Worm (Caenorhabditis elegans) whole organism, young adult: ENCODE results near the gene fbxc-50.

Source experiments
- B0336.3 ChIP-seq: fragments of 200-800 bp; sonication (Bioruptor generic); IDR thresholded peaks from 2 replicates; pipeline ENCODE4 v1.3.6; 2022; ENCODE audit warnings: missing genetic modification characterization, missing compliant biosample characterization
- C17E4.6 ChIP-seq: fragments of 200-800 bp; sonication (Bioruptor generic); IDR thresholded peaks from 2 replicates; pipeline ENCODE4 v1.3.6; 2022; ENCODE audit warnings: missing genetic modification reagents, missing genetic modification characterization, missing compliant biosample characterization
- F22D6.2 ChIP-seq: sonication (generic microtip); optimal IDR thresholded peaks from 2 replicates; lab custom pipeline; 2016; ENCODE audit warnings: mild to moderate bottlenecking, missing genetic modification characterization, missing compliant biosample characterization
- F23B12.7 ChIP-seq: sonication (generic microtip); optimal IDR thresholded peaks from 2 replicates; lab custom pipeline; 2017; ENCODE audit warnings: missing genetic modification characterization, mild to moderate bottlenecking, missing compliant biosample characterization, antibody characterized with exemption, moderate library complexity; ENCODE audit not compliant: insufficient read depth
- K12H6.12 ChIP-seq: fragments of 200-800 bp; sonication (Bioruptor generic); optimal IDR thresholded peaks from 2 replicates; lab custom pipeline; 2018; ENCODE audit warnings: mild to moderate bottlenecking, missing genetic modification characterization, missing compliant biosample characterization
- Y53F4B.3 ChIP-seq: fragments of 200-800 bp; sonication (Bioruptor generic); IDR thresholded peaks from 2 replicates; pipeline ENCODE4 v1.3.6; 2022; ENCODE audit warnings: missing genetic modification reagents, missing genetic modification characterization, missing compliant biosample characterization
- Y53G8AR.9 ChIP-seq: fragments of 200-800 bp; sonication (Bioruptor generic); conservative IDR thresholded peaks from 2 replicates; pipeline ENCODE4 v1.3.6; 2022; ENCODE audit warnings: missing genetic modification reagents, missing genetic modification characterization, missing compliant biosample characterization
- Y67H2A.10 ChIP-seq: fragments of 200-800 bp; sonication (Bioruptor generic); conservative IDR thresholded peaks from 2 replicates; pipeline ENCODE4 v1.3.6; 2022; ENCODE audit warnings: missing genetic modification reagents, missing genetic modification characterization, missing compliant biosample characterization
- akir-1 ChIP-seq: fragments of 200-800 bp; sonication (Bioruptor generic); optimal IDR thresholded peaks from 2 replicates; lab custom pipeline; 2018; ENCODE audit warnings: mild to moderate bottlenecking, missing genetic modification characterization, moderate library complexity, missing compliant biosample characterization
- atf-7 ChIP-seq: sonication (generic microtip); optimal IDR thresholded peaks from 2 replicates; lab custom pipeline; 2017; ENCODE audit warnings: mild to moderate bottlenecking, missing genetic modification characterization, missing compliant biosample characterization
- attf-5 ChIP-seq: fragments of 200-800 bp; sonication (Bioruptor generic); optimal IDR thresholded peaks from 2 replicates; lab custom pipeline; 2018; ENCODE audit warnings: mild to moderate bottlenecking, missing genetic modification characterization, missing compliant biosample characterization
- bed-1 ChIP-seq: fragments of 200-800 bp; sonication (Bioruptor generic); IDR thresholded peaks from 2 replicates; pipeline ENCODE4 v1.3.6; 2022; ENCODE audit warnings: missing genetic modification reagents, missing genetic modification characterization, missing compliant biosample characterization
- cebp-1 ChIP-seq, 2 experiments: fragments of 200-800 bp in 1 of 2; sonication (Bioruptor generic) in 1 of 2; sonication (generic microtip) in 1 of 2; IDR thresholded peaks in 1 of 2; optimal IDR thresholded peaks in 1 of 2; 2 replicates each; pipeline versions ENCODE4 v1.3.6 to Lab custom; 2017 to 2022; ENCODE audit warnings: missing compliant biosample characterization in 2 of 2, missing genetic modification characterization in 2 of 2, mild to moderate bottlenecking in 1 of 2, missing genetic modification reagents in 1 of 2, moderate library complexity in 1 of 2
- ceh-27 ChIP-seq: fragments of 200-800 bp; sonication (Bioruptor generic); optimal IDR thresholded peaks from 2 replicates; lab custom pipeline; 2018; ENCODE audit warnings: mild to moderate bottlenecking, missing genetic modification characterization, moderate library complexity, missing compliant biosample characterization
- ceh-79 ChIP-seq: sonication (generic microtip); optimal IDR thresholded peaks from 2 replicates; lab custom pipeline; 2017; ENCODE audit warnings: mild to moderate bottlenecking, missing genetic modification characterization, missing compliant biosample characterization
- ceh-91 ChIP-seq: fragments of 200-800 bp; sonication (Bioruptor generic); IDR thresholded peaks from 2 replicates; pipeline ENCODE4 v1.3.6; 2022; ENCODE audit warnings: missing genetic modification reagents, missing genetic modification characterization, missing compliant biosample characterization
- dox-1 ChIP-seq: fragments of 200-800 bp; sonication (Bioruptor generic); IDR thresholded peaks from 2 replicates; pipeline ENCODE4 v1.3.6; 2022; ENCODE audit warnings: missing genetic modification reagents, missing genetic modification characterization, missing compliant biosample characterization
- efl-1 ChIP-seq: fragments of 150-350 bp; optimal IDR thresholded peaks from 2 replicates; lab custom pipeline; 2014; ENCODE audit warnings: missing biosample characterization, missing genetic modification reagents, missing genetic modification characterization
- ets-4 ChIP-seq: fragments of 200-800 bp; sonication (Bioruptor generic); optimal IDR thresholded peaks from 2 replicates; lab custom pipeline; 2018; ENCODE audit warnings: mild to moderate bottlenecking, missing genetic modification characterization, missing compliant biosample characterization
- hlh-12 ChIP-seq: sonication (generic microtip); optimal IDR thresholded peaks from 2 replicates; lab custom pipeline; 2016; ENCODE audit warnings: missing genetic modification characterization, missing compliant biosample characterization
- hlh-26 ChIP-seq: fragments of 200-800 bp; sonication (Bioruptor generic); conservative IDR thresholded peaks from 2 replicates; pipeline ENCODE4 v1.3.6; 2022; ENCODE audit warnings: missing genetic modification reagents, missing genetic modification characterization, missing compliant biosample characterization
- lin-40 ChIP-seq: sonication (generic microtip); optimal IDR thresholded peaks from 2 replicates; lab custom pipeline; 2016; ENCODE audit warnings: missing genetic modification characterization, mild to moderate bottlenecking, missing compliant biosample characterization, missing genotype, missing genetic modification reagents
- lin-54 ChIP-seq: fragments of 200-800 bp; sonication (Bioruptor generic); optimal IDR thresholded peaks from 2 replicates; lab custom pipeline; 2018; ENCODE audit warnings: mild to moderate bottlenecking, missing genetic modification characterization, missing compliant biosample characterization
- lir-1 ChIP-seq: fragments of 200-800 bp; sonication (Bioruptor generic); conservative IDR thresholded peaks from 2 replicates; pipeline ENCODE4 v1.3.6; 2022; ENCODE audit warnings: missing genetic modification reagents, missing genetic modification characterization, missing compliant biosample characterization
- lsy-27 ChIP-seq: sonication (generic microtip); optimal IDR thresholded peaks from 2 replicates; lab custom pipeline; 2017; ENCODE audit warnings: missing genetic modification characterization, mild to moderate bottlenecking, missing compliant biosample characterization, antibody characterized with exemption, missing genotype, borderline replicate concordance; ENCODE audit not compliant: insufficient read depth
- madf-3 ChIP-seq: fragments of 200-800 bp; sonication (Bioruptor generic); IDR thresholded peaks from 2 replicates; pipeline ENCODE4 v1.3.6; 2022; ENCODE audit warnings: missing genetic modification reagents, missing genetic modification characterization, missing compliant biosample characterization
- madf-8 ChIP-seq: fragments of 200-800 bp; sonication (Bioruptor generic); conservative IDR thresholded peaks from 2 replicates; pipeline ENCODE4 v1.3.6; 2022; ENCODE audit warnings: missing genetic modification reagents, missing genetic modification characterization, missing compliant biosample characterization
- nfyb-1 ChIP-seq: fragments of 200-800 bp; sonication (Bioruptor generic); IDR thresholded peaks from 2 replicates; pipeline ENCODE4 v1.3.6; 2022; ENCODE audit warnings: missing genetic modification reagents, missing genetic modification characterization, missing compliant biosample characterization
- nhr-120 ChIP-seq: fragments of 200-800 bp; sonication (Bioruptor generic); IDR thresholded peaks from 2 replicates; pipeline ENCODE4 v1.3.6; 2022; ENCODE audit warnings: missing genetic modification characterization, missing compliant biosample characterization
- nhr-80 ChIP-seq: sonication (generic microtip); optimal IDR thresholded peaks from 2 replicates; lab custom pipeline; 2016; ENCODE audit warnings: missing genetic modification characterization, missing compliant biosample characterization
- nhr-90 ChIP-seq: sonication (generic microtip); optimal IDR thresholded peaks from 2 replicates; lab custom pipeline; 2016; ENCODE audit warnings: missing genotype, mild to moderate bottlenecking, missing genetic modification characterization, missing compliant biosample characterization
- pbrm-1 ChIP-seq: fragments of 200-800 bp; sonication (Bioruptor generic); IDR thresholded peaks from 2 replicates; pipeline ENCODE4 v1.3.6; 2022; ENCODE audit warnings: missing genetic modification reagents, missing genetic modification characterization, missing compliant biosample characterization
- rcor-1 ChIP-seq: fragments of 200-800 bp; sonication (Bioruptor generic); IDR thresholded peaks from 2 replicates; pipeline ENCODE4 v1.3.6; 2022; ENCODE audit warnings: missing genetic modification reagents, missing genetic modification characterization, missing compliant biosample characterization
- snpc-1.3 ChIP-seq: sonication (generic microtip); optimal IDR thresholded peaks from 2 replicates; lab custom pipeline; 2017; ENCODE audit warnings: missing genetic modification characterization, mild to moderate bottlenecking, missing compliant biosample characterization, antibody characterized with exemption, moderate library complexity, missing genotype, missing genetic modification reagents; ENCODE audit not compliant: insufficient read depth
- sptf-2 ChIP-seq: fragments of 200-800 bp; sonication (Bioruptor generic); optimal IDR thresholded peaks from 2 replicates; lab custom pipeline; 2018; ENCODE audit warnings: mild to moderate bottlenecking, missing genetic modification characterization, missing compliant biosample characterization
- tbp1 ChIP-seq: fragments of 200-800 bp; sonication (Bioruptor generic); optimal IDR thresholded peaks from 2 replicates; lab custom pipeline; 2018; ENCODE audit warnings: mild to moderate bottlenecking, missing genetic modification characterization, missing compliant biosample characterization
- unc-62 ChIP-seq: fragments of 150-350 bp; optimal IDR thresholded peaks from 2 replicates; lab custom pipeline; 2014; ENCODE audit warnings: missing biosample characterization, missing genetic modification reagents, missing genetic modification characterization
- zfh-2 ChIP-seq: fragments of 200-800 bp; sonication (Bioruptor generic); conservative IDR thresholded peaks from 2 replicates; pipeline ENCODE4 v1.3.6; 2022; ENCODE audit warnings: missing genetic modification reagents, missing genetic modification characterization, missing compliant biosample characterization
- ztf-22 ChIP-seq: fragments of 200-800 bp; sonication (Bioruptor generic); optimal IDR thresholded peaks from 2 replicates; lab custom pipeline; 2018; ENCODE audit warnings: mild to moderate bottlenecking, missing genetic modification characterization, moderate library complexity, missing compliant biosample characterization
- ztf-26 ChIP-seq: sonication (generic microtip); optimal IDR thresholded peaks from 2 replicates; lab custom pipeline; 2017; ENCODE audit warnings: missing genetic modification characterization, missing compliant biosample characterization
- ztf-6 ChIP-seq: fragments of 200-800 bp; sonication (Bioruptor generic); IDR thresholded peaks from 2 replicates; pipeline ENCODE4 v1.3.6; 2022; ENCODE audit warnings: missing genetic modification reagents, missing genetic modification characterization, missing compliant biosample characterization

fbxc-50 gene

DNA sequence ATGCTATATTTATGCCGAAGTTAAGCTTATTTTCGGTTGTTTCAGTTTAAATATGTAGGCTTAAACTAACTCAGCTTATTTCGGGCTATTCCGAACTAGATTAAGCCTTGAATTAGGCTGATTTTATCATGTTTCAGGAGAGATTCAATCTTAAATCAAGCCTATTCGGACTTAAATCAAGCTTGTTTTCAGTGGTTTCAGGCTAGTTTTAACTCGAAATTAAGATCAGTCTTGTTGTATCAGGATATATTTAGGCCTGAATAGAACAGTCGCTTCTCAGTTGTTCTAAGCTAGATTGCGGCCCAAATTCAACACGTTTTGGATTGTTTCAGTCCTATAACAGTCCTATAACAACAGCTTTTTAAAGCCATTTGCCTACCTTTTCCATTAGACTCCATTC, 3.9 kb upstream of the fbxc-50 start:
- TF ChIP-seq C17E4.6 (no peak), sptf-2 (GFP tag; lab: Kevin White, UChicago) (no peak), lin-54 (GFP tag; lab: Kevin White, UChicago) (no peak), attf-5 (GFP tag; lab: Kevin White, UChicago) (no peak), hlh-12 (tag; lab: Kevin White, UChicago) (no peak), Y67H2A.10 (GFP tag; lab: Robert Waterston, UW) (no peak), rcor-1 (no peak), F23B12.7 (no peak), ets-4 (GFP tag; lab: Kevin White, UChicago) (no peak), lin-40 (tag; lab: Kevin White, UChicago) (no peak)
- TF ChIP-seq, all 124 proteins: peak for 0

- TF ChIP-seq lir-1 (GFP tag; lab: Robert Waterston, UW) (no peak), zfh-2 (GFP tag; lab: Robert Waterston, UW) (peak; percentile 74)
- TF ChIP-seq, all 124 proteins: peak for 1
Measured at ce11 chrII:3250195-3250594, 2.3 kb upstream of the fbxc-50 start.

DNA sequence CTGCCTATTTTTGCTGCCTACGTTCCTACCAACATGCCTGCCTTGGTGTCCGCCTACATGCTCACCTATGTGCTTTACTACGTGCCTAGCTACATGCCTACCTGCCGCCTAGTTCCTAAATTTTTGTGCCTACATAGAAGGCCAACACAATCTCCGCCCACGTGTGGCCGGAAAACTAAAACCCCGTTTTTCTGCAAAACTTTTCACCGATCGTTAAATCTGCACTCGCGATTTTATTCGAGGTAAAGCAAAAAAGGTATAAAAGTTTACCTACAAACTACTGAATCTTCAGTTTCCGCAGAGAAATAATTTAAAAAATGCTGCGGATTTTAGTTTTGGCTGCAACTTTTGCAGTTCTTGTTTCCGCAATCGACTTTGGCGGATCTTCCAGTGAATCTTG, 1.5 kb upstream of the fbxc-50 start, which contains the start of gene clec-124:
TSS of gene clec-124 (plus strand) at position 301 of the 400 bp plus-strand sequence.
- TF ChIP-seq Y53F4B.3, result no peak
- TF ChIP-seq F23B12.7, result no peak
- no peak for TF ChIP-seq snpc-1.3 (tag; lab: Kevin White, UChicago)
- TF ChIP-seq nfyb-1, result no peak
- TF ChIP-seq ceh-91 (GFP tag; lab: Robert Waterston, UW), result no peak
- no peak for TF ChIP-seq lir-1 (GFP tag; lab: Robert Waterston, UW)
- no peak for TF ChIP-seq bed-1
- TF ChIP-seq nhr-90 (tag; lab: Kevin White, UChicago), result no peak
- no peak for TF ChIP-seq hlh-12 (tag; lab: Kevin White, UChicago)
- no peak for TF ChIP-seq ets-4 (GFP tag; lab: Kevin White, UChicago)
- no peak for TF ChIP-seq ztf-6 (GFP tag; lab: Robert Waterston, UW)
- no peak for TF ChIP-seq lsy-27

- no peak for TF ChIP-seq madf-3 (GFP tag; lab: Robert Waterston, UW)
- TF ChIP-seq Y53F4B.3, result no peak
- no peak for TF ChIP-seq Y53G8AR.9
- no peak for TF ChIP-seq K12H6.12
- TF ChIP-seq nhr-90 (tag; lab: Kevin White, UChicago), result no peak
- no peak for TF ChIP-seq efl-1
- TF ChIP-seq nhr-120, result no peak
- TF ChIP-seq zfh-2 (GFP tag; lab: Robert Waterston, UW), result peak; percentile 51; the same call in 1 of the 2 replicates
Measured at ce11 chrII:3247556-3247955, 367 bp downstream of the fbxc-50 start.

DNA sequence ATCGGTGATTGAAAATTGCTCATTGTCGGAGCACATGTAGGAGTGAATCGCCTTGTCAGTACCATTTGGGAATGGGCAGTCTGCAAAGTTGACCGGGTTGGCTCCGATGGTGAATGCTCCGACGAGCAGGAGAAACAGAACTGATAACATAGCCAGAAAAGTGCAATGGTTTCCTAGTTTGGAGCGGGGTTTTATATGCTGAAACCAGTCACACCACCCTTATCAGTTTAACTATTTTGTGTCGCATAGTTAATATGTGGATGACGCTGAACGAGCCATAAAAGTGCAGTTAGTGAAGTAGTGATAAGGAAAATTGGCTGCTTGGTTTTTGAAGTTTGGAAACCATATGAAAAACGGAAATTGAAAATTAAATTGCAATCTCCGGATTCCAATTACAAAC, 2.1 kb downstream of the fbxc-50 start, which contains the start of gene C17F4.7:
TSS of gene C17F4.7 (minus strand) at position 180 of the 400 bp plus-strand sequence.
- TF ChIP-seq ets-4 (GFP tag; lab: Kevin White, UChicago) (peak; percentile 51), nfyb-1 (no peak), atf-7 (tag; lab: Kevin White, UChicago) (peak; percentile 50), nhr-80 (tag; lab: Kevin White, UChicago) (peak; percentile 94), attf-5 (GFP tag; lab: Kevin White, UChicago) (peak; percentile 2), ztf-22 (GFP tag; lab: Kevin White, UChicago) (peak; percentile 29), F22D6.2 (tag; lab: Kevin White, UChicago) (no peak), ceh-91 (GFP tag; lab: Robert Waterston, UW) (no peak), ztf-26 (peak; percentile 6), pbrm-1 (0 out of 2 replicates have a peak, but pooled peaks have one; percentile 40), ceh-27 (GFP tag; lab: Kevin White, UChicago) (no peak), dox-1 (peak; percentile 46), unc-62 (GFP tag; lab: Kevin White, UChicago) (peak; percentile 47), cebp-1 (GFP tag; IDR thresholded peaks at IDR 0.05; lab: Robert Waterston, UW) (no peak), cebp-1 (tag; optimal IDR thresholded peaks at IDR 0.05; lab: Kevin White, UChicago) (peak; percentile 14), tbp1 (peak; percentile 21), madf-8 (GFP tag; lab: Robert Waterston, UW) (no peak), ceh-79 (tag; lab: Kevin White, UChicago) (no peak), akir-1 (GFP tag; lab: Kevin White, UChicago) (no peak), hlh-12 (tag; lab: Kevin White, UChicago) (no peak), B0336.3 (0 out of 2 replicates have a peak, but pooled peaks have one; percentile 16), hlh-26 (GFP tag; lab: Robert Waterston, UW) (no peak)
